Worm (Caenorhabditis elegans) whole organism, L4 larva: ENCODE results near the gene C16C8.4.

Experiments
- F10B5.3 ChIP-seq: sonication (generic microtip); optimal IDR thresholded peaks from 2 replicates; lab custom pipeline; 2016; ENCODE audit warnings: mild to moderate bottlenecking, missing genetic modification characterization, missing compliant biosample characterization
- F44E2.7 ChIP-seq: fragments of 200-800 bp; sonication (Bioruptor generic); IDR thresholded peaks from 2 replicates; pipeline ENCODE4 v2.1.2; 2022; ENCODE audit warnings: missing genetic modification characterization, missing compliant biosample characterization
- T20F7.1 ChIP-seq: fragments of 200-800 bp; sonication (Bioruptor generic); optimal IDR thresholded peaks from 2 replicates; lab custom pipeline; 2018; ENCODE audit warnings: mild to moderate bottlenecking, missing genetic modification characterization, missing compliant biosample characterization
- T26A8.4 ChIP-seq: fragments of 200-800 bp; sonication (Bioruptor generic); IDR thresholded peaks from 2 replicates; pipeline ENCODE4 v1.3.6; 2022; ENCODE audit warnings: missing genetic modification characterization, missing compliant biosample characterization
- Y48G9A.11 ChIP-seq: fragments of 200-800 bp; sonication (Bioruptor generic); IDR thresholded peaks from 2 replicates; pipeline ENCODE4 v1.3.6; 2022; ENCODE audit warnings: missing genetic modification reagents, missing genetic modification characterization, missing compliant biosample characterization
- Y5F2A.4 ChIP-seq: fragments of 200-800 bp; sonication (Bioruptor generic); optimal IDR thresholded peaks from 2 replicates; lab custom pipeline; 2018; ENCODE audit warnings: mild to moderate bottlenecking, missing genetic modification characterization, missing compliant biosample characterization
- ZK337.2 ChIP-seq: fragments of 200-800 bp; sonication (Bioruptor generic); IDR thresholded peaks from 2 replicates; pipeline ENCODE4 v1.3.6; 2022; ENCODE audit warnings: missing genetic modification reagents, missing genetic modification characterization, missing compliant biosample characterization
- ama-1 ChIP-seq: fragments of 150-350 bp; optimal IDR thresholded peaks from 2 replicates; lab custom pipeline; 2014; ENCODE audit warnings: inconsistent platforms, mixed read lengths
- arid-1 ChIP-seq: fragments of 200-800 bp; sonication (Bioruptor generic); conservative IDR thresholded peaks from 2 replicates; pipeline ENCODE4 v1.3.6; 2022; ENCODE audit warnings: missing genetic modification reagents, missing genetic modification characterization, missing compliant biosample characterization
- attf-4 ChIP-seq: sonication (generic microtip); optimal IDR thresholded peaks from 3 replicates; lab custom pipeline; 2017; ENCODE audit warnings: missing biosample characterization, missing genetic modification characterization
- ceh-28 ChIP-seq: fragments of 150-350 bp; optimal IDR thresholded peaks from 2 replicates; lab custom pipeline; 2014; ENCODE audit warnings: missing biosample characterization, missing genetic modification reagents, missing genetic modification characterization
- ceh-32 ChIP-seq: sonication (generic microtip); optimal IDR thresholded peaks from 2 replicates; lab custom pipeline; 2016; ENCODE audit warnings: mild to moderate bottlenecking, missing genetic modification characterization, missing compliant biosample characterization; ENCODE audit not compliant: poor library complexity
- ceh-62 ChIP-seq: sonication (generic microtip); optimal IDR thresholded peaks from 2 replicates; lab custom pipeline; 2017; ENCODE audit warnings: missing biosample characterization, missing genetic modification characterization
- daf-16 ChIP-seq, 3 experiments: sonication (generic microtip); optimal IDR thresholded peaks; 2 replicates each; lab custom pipeline; 2016 to 2017; ENCODE audit warnings: missing genetic modification characterization in 3 of 3, missing genetic modification reagents in 3 of 3, mild to moderate bottlenecking in 2 of 3, missing compliant biosample characterization in 2 of 3, missing biosample characterization in 1 of 3, moderate library complexity in 1 of 3
- daf-19 ChIP-seq: fragments of 200-800 bp; sonication (Bioruptor generic); conservative IDR thresholded peaks from 2 replicates; pipeline ENCODE4 v1.3.6; 2022; ENCODE audit warnings: missing genetic modification characterization, missing compliant biosample characterization
- dmd-6 ChIP-seq: fragments of 200-800 bp; sonication (Bioruptor generic); IDR thresholded peaks from 2 replicates; pipeline ENCODE4 v1.3.6; 2022; ENCODE audit warnings: missing genetic modification reagents, missing genetic modification characterization, missing compliant biosample characterization
- dmd-9 ChIP-seq: fragments of 200-800 bp; sonication (Bioruptor generic); IDR thresholded peaks from 2 replicates; pipeline ENCODE4 v1.3.6; 2022; ENCODE audit warnings: missing genetic modification reagents, missing genetic modification characterization, missing compliant biosample characterization
- dpl-1 ChIP-seq: fragments of 150-350 bp; optimal IDR thresholded peaks from 2 replicates; lab custom pipeline; 2014; ENCODE audit warnings: missing biosample characterization, missing genetic modification reagents, missing genetic modification characterization
- duxl-1 ChIP-seq: sonication (generic microtip); optimal IDR thresholded peaks from 2 replicates; lab custom pipeline; 2016; ENCODE audit warnings: mild to moderate bottlenecking, missing genetic modification characterization, moderate library complexity, missing compliant biosample characterization; ENCODE audit not compliant: poor library complexity
- dve-1 ChIP-seq: sonication (generic microtip); optimal IDR thresholded peaks from 2 replicates; lab custom pipeline; 2017; ENCODE audit warnings: antibody characterized with exemption, mild to moderate bottlenecking, missing genetic modification characterization, missing compliant biosample characterization; ENCODE audit not compliant: insufficient read depth
- fos-1 ChIP-seq: fragments of 150-350 bp; optimal IDR thresholded peaks from 2 replicates; lab custom pipeline; 2014; ENCODE audit warnings: missing biosample characterization, missing genetic modification characterization
- gei-8 ChIP-seq: fragments of 200-800 bp; sonication (Bioruptor generic); optimal IDR thresholded peaks from 2 replicates; lab custom pipeline; 2018; ENCODE audit warnings: mild to moderate bottlenecking, missing genetic modification characterization, missing compliant biosample characterization
- hlh-11 ChIP-seq: fragments of 200-800 bp; sonication (Bioruptor generic); optimal IDR thresholded peaks from 2 replicates; lab custom pipeline; 2018; ENCODE audit warnings: mild to moderate bottlenecking, missing genetic modification characterization, missing compliant biosample characterization
- hmg-1.1 ChIP-seq: fragments of 200-800 bp; sonication (Bioruptor generic); IDR thresholded peaks from 2 replicates; pipeline ENCODE4 v1.3.6; 2022; ENCODE audit warnings: missing genetic modification reagents, missing genetic modification characterization, missing compliant biosample characterization
- lim-7 ChIP-seq: fragments of 200-800 bp; sonication (Bioruptor generic); IDR thresholded peaks from 2 replicates; pipeline ENCODE4 v1.3.6; 2022; ENCODE audit warnings: missing genetic modification characterization, missing compliant biosample characterization
- lin-1 ChIP-seq: fragments of 200-800 bp; sonication (Bioruptor generic); IDR thresholded peaks from 2 replicates; pipeline ENCODE4 v1.3.6; 2022; ENCODE audit warnings: missing genetic modification reagents, missing genetic modification characterization, missing compliant biosample characterization
- lin-13 ChIP-seq: fragments of 150-350 bp; optimal IDR thresholded peaks from 2 replicates; lab custom pipeline; 2014; ENCODE audit warnings: missing biosample characterization, missing genetic modification reagents, missing genetic modification characterization
- lin-15B ChIP-seq: fragments of 150-350 bp; sonication (generic microtip); optimal IDR thresholded peaks from 3 replicates; lab custom pipeline; 2014; ENCODE audit warnings: missing biosample characterization, missing genetic modification characterization
- lin-29 ChIP-seq: fragments of 200-800 bp; sonication (Bioruptor generic); IDR thresholded peaks from 2 replicates; pipeline ENCODE4 v1.3.6; 2022; ENCODE audit warnings: missing genetic modification reagents, missing genetic modification characterization, missing compliant biosample characterization
- lin-38 ChIP-seq: fragments of 200-800 bp; sonication (Bioruptor generic); IDR thresholded peaks from 2 replicates; pipeline ENCODE4 v1.3.6; 2022; ENCODE audit warnings: missing genetic modification reagents, missing genetic modification characterization, missing compliant biosample characterization
- lin-39 ChIP-seq: fragments of 150-350 bp; optimal IDR thresholded peaks from 2 replicates; lab custom pipeline; 2014; ENCODE audit warnings: missing biosample characterization, missing genetic modification reagents, missing genetic modification characterization
- madf-5 ChIP-seq, 2 experiments: fragments of 200-800 bp; sonication (Bioruptor generic); IDR thresholded peaks; 2 replicates each; pipeline ENCODE4 v1.3.6; 2022; ENCODE audit warnings: missing compliant biosample characterization in 2 of 2, missing genetic modification characterization in 2 of 2
- madf-9 ChIP-seq: fragments of 200-800 bp; sonication (Bioruptor generic); conservative IDR thresholded peaks from 2 replicates; pipeline ENCODE4 v1.3.6; 2022; ENCODE audit warnings: missing genetic modification reagents, missing genetic modification characterization, missing compliant biosample characterization
- mdl-1 ChIP-seq, 2 experiments: fragments of 150-350 bp in 1 of 2; sonication (generic microtip) in 1 of 2; optimal IDR thresholded peaks; 2 replicates each; lab custom pipeline; 2014 to 2017; ENCODE audit warnings: missing biosample characterization in 2 of 2, missing genetic modification characterization in 2 of 2
- mep-1 ChIP-seq: fragments of 150-350 bp; sonication (generic microtip); optimal IDR thresholded peaks from 3 replicates; lab custom pipeline; 2014; ENCODE audit warnings: missing biosample characterization, missing genetic modification characterization
- nhr-10 ChIP-seq: fragments of 150-350 bp; optimal IDR thresholded peaks from 2 replicates; lab custom pipeline; 2014; ENCODE audit warnings: missing biosample characterization, missing genetic modification characterization
- nhr-102 ChIP-seq: sonication (generic microtip); optimal IDR thresholded peaks from 2 replicates; lab custom pipeline; 2016; ENCODE audit warnings: mild to moderate bottlenecking, missing genetic modification characterization, moderate library complexity, missing compliant biosample characterization
- nhr-237 ChIP-seq: sonication (generic microtip); optimal IDR thresholded peaks from 2 replicates; lab custom pipeline; 2017; ENCODE audit warnings: missing biosample characterization, missing genetic modification characterization
- nhr-41 ChIP-seq: fragments of 200-800 bp; sonication (Bioruptor generic); IDR thresholded peaks from 2 replicates; pipeline ENCODE4 v1.3.6; 2022; ENCODE audit warnings: missing genetic modification reagents, missing genetic modification characterization, missing compliant biosample characterization
- nhr-42 ChIP-seq: fragments of 200-800 bp; sonication (Bioruptor generic); IDR thresholded peaks from 2 replicates; pipeline ENCODE4 v1.3.6; 2022; ENCODE audit warnings: missing genetic modification characterization, missing compliant biosample characterization
- nhr-77 ChIP-seq: fragments of 150-350 bp; optimal IDR thresholded peaks from 2 replicates; lab custom pipeline; 2014; ENCODE audit warnings: missing biosample characterization, missing genetic modification characterization
- saeg-2 ChIP-seq: fragments of 200-800 bp; sonication (Bioruptor generic); IDR thresholded peaks from 2 replicates; pipeline ENCODE4 v1.3.6; 2022; ENCODE audit warnings: missing genetic modification reagents, missing genetic modification characterization, missing compliant biosample characterization
- sdz-12 ChIP-seq: fragments of 200-800 bp; sonication (Bioruptor generic); optimal IDR thresholded peaks from 2 replicates; lab custom pipeline; 2018; ENCODE audit warnings: mild to moderate bottlenecking, missing genetic modification characterization, missing compliant biosample characterization
- skn-1 ChIP-seq: fragments of 150-350 bp; optimal IDR thresholded peaks from 2 replicates; lab custom pipeline; 2014; ENCODE audit warnings: missing biosample characterization, missing genetic modification characterization
- tag-97 ChIP-seq: fragments of 200-800 bp; sonication (Bioruptor generic); IDR thresholded peaks from 2 replicates; pipeline ENCODE4 v1.3.6; 2022; ENCODE audit warnings: missing genetic modification characterization, missing compliant biosample characterization
- unc-130 ChIP-seq: sonication (generic microtip); optimal IDR thresholded peaks from 2 replicates; lab custom pipeline; 2016; ENCODE audit warnings: missing genetic modification reagents, missing genetic modification characterization, missing compliant biosample characterization
- unc-62 ChIP-seq, 3 experiments: fragments of 150-350 bp in 1 of 3; sonication (generic microtip); optimal IDR thresholded peaks in 2 of 3; peaks in 1 of 3; 1 replicate in 1 of 3; 2 replicates in 2 of 3; lab custom pipeline; 2014 to 2017; ENCODE audit warnings: missing biosample characterization in 3 of 3, missing genetic modification characterization in 3 of 3, missing genetic modification reagents in 3 of 3, missing genotype in 1 of 3
- zag-1 ChIP-seq: fragments of 150-350 bp; optimal IDR thresholded peaks from 2 replicates; lab custom pipeline; 2014; ENCODE audit warnings: missing biosample characterization, missing genetic modification characterization
- zfp-3 ChIP-seq: fragments of 200-800 bp; sonication (Bioruptor generic); conservative IDR thresholded peaks from 2 replicates; pipeline ENCODE4 v1.3.6; 2022; ENCODE audit warnings: missing genetic modification reagents, missing genetic modification characterization, missing compliant biosample characterization
- ztf-7 ChIP-seq: fragments of 150-350 bp; optimal IDR thresholded peaks from 2 replicates; lab custom pipeline; 2014; ENCODE audit warnings: missing biosample characterization, missing genetic modification characterization

C16C8.4 gene

ce11 chrII:3439244-3439698, 4.9 kb downstream of the C16C8.4 start (continued):
- TF ChIP-seq ZK337.2 (GFP tag; lab: Robert Waterston, UW) (no peak), nhr-77 (no peak), fos-1 (tag; lab: Kevin White, UChicago) (no peak), Y5F2A.4 (GFP tag; lab: Kevin White, UChicago) (peak; percentile 59), ceh-28 (tag; lab: Kevin White, UChicago) (no peak), lim-7 (GFP tag; lab: Robert Waterston, UW) (peak; percentile 72; the same call in 1 of the 2 replicates), lin-38 (GFP tag; lab: Robert Waterston, UW) (peak; percentile 81), dmd-6 (GFP tag; lab: Robert Waterston, UW) (peak; percentile 81), tag-97 (no peak), nhr-102 (tag; lab: Kevin White, UChicago) (peak; percentile 50), zfp-3 (GFP tag; lab: Robert Waterston, UW) (peak; percentile 73; the same call in 1 of the 2 replicates), unc-62 (GFP tag; optimal IDR thresholded peaks at IDR 0.05 in 1 of 2; lab: Kevin White, UChicago) (no peak), unc-62 (tag; optimal IDR thresholded peaks at IDR 0.05; lab: Kevin White, UChicago) (no peak), dpl-1 (no peak), saeg-2 (GFP tag; lab: Robert Waterston, UW) (peak; percentile 53; the same call in 1 of the 2 replicates), arid-1 (no peak), sdz-12 (peak; percentile 40), madf-5 (GFP tag; IDR thresholded peaks at IDR 0.05; lab: Robert Waterston, UW) (peak; percentile 58 to 81; a peak in 2 of 4 replicates), attf-4 (no peak), mep-1 (tag; lab: Kevin White, UChicago) (peak; percentile 56), hlh-11 (tag; lab: Kevin White, UChicago) (peak; percentile 81), lin-29 (GFP tag; lab: Robert Waterston, UW) (no peak), duxl-1 (tag; lab: Kevin White, UChicago) (peak; percentile 73), ztf-7 (tag; lab: Kevin White, UChicago) (no peak), T20F7.1 (no peak), madf-9 (peak; percentile 26; the same call in 1 of the 2 replicates), F44E2.7 (peak; percentile 77; the same call in 1 of the 2 replicates), ama-1 (lab: Kevin White, UChicago) (no peak), Y48G9A.11 (GFP tag; lab: Robert Waterston, UW) (peak; percentile 84), daf-19 (no peak; the same call in 1 of the 2 replicates), gei-8 (peak; percentile 91), dve-1 (tag; lab: Kevin White, UChicago) (peak; percentile 55), T26A8.4 (GFP tag; lab: Robert Waterston, UW) (peak; percentile 74), lin-39 (tag; lab: Kevin White, UChicago) (no peak), nhr-42 (GFP tag; lab: Robert Waterston, UW) (no peak), daf-16 (GFP tag; optimal IDR thresholded peaks at IDR 0.05; lab: Kevin White, UChicago) (peak; percentile 63 to 90), daf-16 (tag; optimal IDR thresholded peaks at IDR 0.05; lab: Kevin White, UChicago) (peak; percentile 76), nhr-41 (GFP tag; lab: Robert Waterston, UW) (0 out of 2 replicates have a peak, but pooled peaks have one; percentile 45), lin-1 (GFP tag; lab: Robert Waterston, UW) (0 out of 2 replicates have a peak, but pooled peaks have one; percentile 65), lin-13 (GFP tag; lab: Kevin White, UChicago) (peak; percentile 58), lin-15B (tag; lab: Kevin White, UChicago) (no peak), nhr-237 (tag; lab: Kevin White, UChicago) (no peak), hmg-1.1 (GFP tag; lab: Robert Waterston, UW) (peak; percentile 75; the same call in 1 of the 2 replicates), unc-130 (GFP tag; lab: Kevin White, UChicago) (peak; percentile 60), nhr-10 (no peak), ceh-32 (no peak), F10B5.3 (tag; lab: Kevin White, UChicago) (no peak), ceh-62 (tag; lab: Kevin White, UChicago) (no peak), dmd-9 (GFP tag; lab: Robert Waterston, UW) (peak; percentile 78), mdl-1 (tag; optimal IDR thresholded peaks at IDR 0.05; lab: Kevin White, UChicago) (no peak), zag-1 (tag; lab: Kevin White, UChicago) (no peak), skn-1 (tag; lab: Kevin White, UChicago) (no peak)
